Fruit fly (Drosophila melanogaster) whole organism, embryonic: ENCODE measurements around the gene CG14191.

ENCODE experiments used
- Bteb2 ChIP-seq: fragments of 200-800 bp; sonication (Bioruptor generic); optimal IDR thresholded peaks from 2 replicates; lab custom pipeline; 2016; ENCODE audit warnings: missing biosample characterization, missing genetic modification characterization
- CG10321 ChIP-seq: fragments of 200-800 bp; sonication (Bioruptor generic); IDR thresholded peaks from 2 replicates; pipeline ENCODE4 v1.3.6; 2022; ENCODE audit warnings: missing biosample characterization, missing genetic modification characterization
- CG11456 ChIP-seq: fragments of 200-800 bp; sonication (Bioruptor generic); IDR thresholded peaks from 3 replicates; pipeline ENCODE4 v1.3.6; 2022; ENCODE audit warnings: missing biosample characterization, missing genetic modification characterization
- CG11696 ChIP-seq: fragments of 200-800 bp; sonication (Bioruptor generic); IDR thresholded peaks from 2 replicates; pipeline ENCODE4 v1.3.6; 2022; ENCODE audit warnings: missing biosample characterization, missing genetic modification characterization
- CG12155 ChIP-seq: fragments of 200-800 bp; sonication (Bioruptor generic); optimal IDR thresholded peaks from 3 replicates; lab custom pipeline; 2016; ENCODE audit warnings: missing biosample characterization, missing genetic modification characterization
- CG14667 ChIP-seq: fragments of 200-800 bp; sonication (Bioruptor generic); IDR thresholded peaks from 2 replicates; pipeline ENCODE4 v1.3.6; 2022; ENCODE audit warnings: missing biosample characterization, missing genetic modification characterization
- CG1603 ChIP-seq: fragments of 200-800 bp; sonication (Bioruptor generic); optimal IDR thresholded peaks from 2 replicates; lab custom pipeline; 2019; ENCODE audit warnings: missing biosample characterization, mild to moderate bottlenecking, missing genetic modification characterization, moderate library complexity
- CG2116 ChIP-seq: fragments of 200-800 bp; sonication (Bioruptor generic); optimal IDR thresholded peaks from 3 replicates; lab custom pipeline; 2018; ENCODE audit warnings: missing biosample characterization, mild to moderate bottlenecking, missing genetic modification characterization
- CG30403 ChIP-seq: fragments of 200-800 bp; sonication (Bioruptor generic); optimal IDR thresholded peaks from 3 replicates; lab custom pipeline; 2016; ENCODE audit warnings: missing biosample characterization, missing genetic modification characterization
- CG30431 ChIP-seq: fragments of 200-800 bp; sonication (Bioruptor generic); optimal IDR thresholded peaks from 2 replicates; lab custom pipeline; 2017; ENCODE audit warnings: missing biosample characterization, missing genetic modification characterization
- CG3163 ChIP-seq: fragments of 200-800 bp; sonication (Bioruptor generic); optimal IDR thresholded peaks from 3 replicates; lab custom pipeline; 2016; ENCODE audit warnings: missing biosample characterization, missing genetic modification characterization
- CG34224 ChIP-seq: fragments of 200-800 bp; sonication (Bioruptor generic); IDR thresholded peaks from 3 replicates; pipeline ENCODE4 v1.3.6; 2022; ENCODE audit warnings: missing biosample characterization, missing genetic modification characterization; ENCODE audit not compliant: partially characterized antibody
- CG4730 ChIP-seq: fragments of 200-800 bp; sonication (Bioruptor generic); IDR thresholded peaks from 2 replicates; pipeline ENCODE4 v1.3.6; 2022; ENCODE audit warnings: missing biosample characterization, missing genetic modification characterization
- CG6683 ChIP-seq: fragments of 200-800 bp; sonication (Bioruptor generic); optimal IDR thresholded peaks from 2 replicates; lab custom pipeline; 2017; ENCODE audit warnings: missing biosample characterization, mild to moderate bottlenecking, missing genetic modification characterization, missing genetic modification reagents
- CG7357 ChIP-seq: fragments of 200-800 bp; sonication (Bioruptor generic); IDR thresholded peaks from 3 replicates; pipeline ENCODE4 v1.3.6; 2022; ENCODE audit warnings: missing biosample characterization, missing genetic modification characterization
- CG7745 ChIP-seq: fragments of 200-800 bp; sonication (Bioruptor generic); optimal IDR thresholded peaks from 2 replicates; lab custom pipeline; 2018; ENCODE audit warnings: missing biosample characterization, mild to moderate bottlenecking, missing genetic modification characterization, moderate library complexity
- CG9437 ChIP-seq: fragments of 200-800 bp; sonication (Bioruptor generic); optimal IDR thresholded peaks from 2 replicates; lab custom pipeline; 2018; ENCODE audit warnings: missing biosample characterization, mild to moderate bottlenecking, missing genetic modification characterization
- HLH4C ChIP-seq: fragments of 200-800 bp; sonication (Bioruptor generic); IDR thresholded peaks from 3 replicates; pipeline ENCODE4 v1.3.6; 2022; ENCODE audit warnings: missing biosample characterization, missing genetic modification characterization; ENCODE audit not compliant: partially characterized antibody
- Hey ChIP-seq: fragments of 200-800 bp; sonication (Bioruptor generic); optimal IDR thresholded peaks from 3 replicates; lab custom pipeline; 2018; ENCODE audit warnings: missing biosample characterization, mild to moderate bottlenecking, missing genetic modification characterization
- Jarid2 ChIP-seq: fragments of 200-800 bp; sonication (Bioruptor generic); optimal IDR thresholded peaks from 3 replicates; lab custom pipeline; 2017; ENCODE audit warnings: mild to moderate bottlenecking, missing biosample characterization, missing genetic modification reagents, missing genetic modification characterization
- Kr ChIP-seq: fragments of 200-800 bp; sonication (Bioruptor generic); optimal IDR thresholded peaks from 2 replicates; lab custom pipeline; 2017; ENCODE audit warnings: missing biosample characterization, mild to moderate bottlenecking, missing genetic modification characterization
- Lim3 ChIP-seq: fragments of 200-800 bp; sonication (Bioruptor generic); IDR thresholded peaks from 2 replicates; pipeline ENCODE4 v1.3.6; 2022; ENCODE audit warnings: missing biosample characterization, missing genetic modification characterization
- MTF-1 ChIP-seq: fragments of 200-800 bp; sonication (Bioruptor generic); optimal IDR thresholded peaks from 2 replicates; lab custom pipeline; 2018; ENCODE audit warnings: missing biosample characterization, mild to moderate bottlenecking, missing genetic modification characterization, borderline replicate concordance
- Mes4 ChIP-seq: fragments of 200-800 bp; sonication (Bioruptor generic); optimal IDR thresholded peaks from 2 replicates; lab custom pipeline; 2016; ENCODE audit warnings: missing biosample characterization, missing genetic modification characterization
- Nf-YA ChIP-seq: fragments of 200-800 bp; sonication (Bioruptor generic); IDR thresholded peaks from 2 replicates; pipeline ENCODE4 v1.3.6; 2022; ENCODE audit warnings: missing biosample characterization, missing genetic modification characterization
- NfI ChIP-seq: fragments of 200-800 bp; sonication (Bioruptor generic); optimal IDR thresholded peaks from 3 replicates; lab custom pipeline; 2018; ENCODE audit warnings: missing biosample characterization, mild to moderate bottlenecking, missing genetic modification characterization, moderate library complexity
- Optix ChIP-seq: fragments of 200-800 bp; sonication (Bioruptor generic); IDR thresholded peaks from 3 replicates; pipeline ENCODE4 v1.3.6; 2022; ENCODE audit warnings: missing biosample characterization, missing genetic modification characterization
- Rfx ChIP-seq: fragments of 200-800 bp; sonication (Bioruptor generic); IDR thresholded peaks from 2 replicates; pipeline ENCODE4 v1.3.6; 2022; ENCODE audit warnings: missing biosample characterization, missing genetic modification characterization
- Scr ChIP-seq: fragments of 200-800 bp; sonication (Bioruptor generic); IDR thresholded peaks from 2 replicates; pipeline ENCODE4 v1.3.6; 2022; ENCODE audit warnings: missing biosample characterization, missing genetic modification characterization; ENCODE audit not compliant: partially characterized antibody
- Sox100B ChIP-seq: fragments of 200-800 bp; sonication (Bioruptor generic); optimal IDR thresholded peaks from 3 replicates; lab custom pipeline; 2018; ENCODE audit warnings: missing biosample characterization, mild to moderate bottlenecking, missing genetic modification characterization
- Trl ChIP-seq, 3 experiments: fragments of >200 bp in 2 of 3; fragments of 200-800 bp in 1 of 3; sonication (Bioruptor generic) in 1 of 3; optimal IDR thresholded peaks; 2 replicates in 1 of 3; 3 replicates in 2 of 3; lab custom pipeline; 2016 to 2017; ENCODE audit warnings: missing biosample characterization in 1 of 3, missing genetic modification characterization in 1 of 3
- disco-r ChIP-seq: fragments of 200-800 bp; sonication (Bioruptor generic); optimal IDR thresholded peaks from 2 replicates; lab custom pipeline; 2016; ENCODE audit warnings: missing biosample characterization, missing genetic modification characterization
- dysf ChIP-seq: fragments of 200-800 bp; sonication (Bioruptor generic); IDR thresholded peaks from 3 replicates; pipeline ENCODE4 v1.3.6; 2022; ENCODE audit warnings: missing biosample characterization, missing genetic modification characterization
- gfzf ChIP-seq: fragments of 200-800 bp; sonication (Bioruptor generic); optimal IDR thresholded peaks from 2 replicates; lab custom pipeline; 2016; ENCODE audit warnings: missing biosample characterization, mild to moderate bottlenecking, missing genetic modification characterization, moderate library complexity
- gsb ChIP-seq: fragments of 200-800 bp; sonication (Bioruptor generic); IDR thresholded peaks from 2 replicates; pipeline ENCODE4 v1.3.6; 2022; ENCODE audit warnings: missing biosample characterization, missing genetic modification characterization
- ind ChIP-seq: fragments of 200-800 bp; sonication (Bioruptor generic); optimal IDR thresholded peaks from 3 replicates; lab custom pipeline; 2016; ENCODE audit warnings: missing biosample characterization, missing genetic modification characterization
- jumu ChIP-seq: fragments of 200-800 bp; sonication (Bioruptor generic); optimal IDR thresholded peaks from 3 replicates; lab custom pipeline; 2016; ENCODE audit warnings: missing biosample characterization, missing genetic modification characterization
- ken ChIP-seq: fragments of 200-800 bp; sonication (Bioruptor generic); IDR thresholded peaks from 3 replicates; pipeline ENCODE4 v1.3.6; 2022; ENCODE audit warnings: missing biosample characterization, missing genetic modification characterization
- knrl ChIP-seq: fragments of 200-800 bp; sonication (Bioruptor generic); IDR thresholded peaks from 3 replicates; pipeline ENCODE4 v1.3.6; 2022; ENCODE audit warnings: missing biosample characterization, missing genetic modification characterization; ENCODE audit not compliant: partially characterized antibody
- nerfin-2 ChIP-seq: fragments of 200-800 bp; sonication (Bioruptor generic); IDR thresholded peaks from 2 replicates; pipeline ENCODE4 v1.3.6; 2022; ENCODE audit warnings: missing biosample characterization, missing genetic modification characterization; ENCODE audit not compliant: partially characterized antibody
- nmo ChIP-seq: fragments of 200-800 bp; sonication (Bioruptor generic); optimal IDR thresholded peaks from 2 replicates; lab custom pipeline; 2018; ENCODE audit warnings: missing biosample characterization, mild to moderate bottlenecking, missing genetic modification characterization, moderate library complexity
- row ChIP-seq: fragments of 200-800 bp; sonication (Bioruptor generic); IDR thresholded peaks from 3 replicates; pipeline ENCODE4 v1.3.6; 2022; ENCODE audit warnings: missing biosample characterization, missing genetic modification characterization
- seq ChIP-seq: fragments of 200-800 bp; sonication (Bioruptor generic); IDR thresholded peaks from 2 replicates; pipeline ENCODE4 v1.3.6; 2022; ENCODE audit warnings: missing biosample characterization, missing genetic modification characterization
- so ChIP-seq: fragments of 200-800 bp; sonication (Bioruptor generic); IDR thresholded peaks from 3 replicates; pipeline ENCODE4 v1.3.6; 2022; ENCODE audit warnings: missing biosample characterization, missing genetic modification characterization

CG14191 gene

dm6 chrX:19040261-19040660 is 41.2 kb upstream of the CG14191 start (continued):
- TF ChIP-seq Scr: no peak
- TF ChIP-seq CG9437: no peak
- TF ChIP-seq CG10321: no peak
- no peak for TF ChIP-seq CG14667 (GFP tag; lab: Robert Waterston, UW)
- no peak for TF ChIP-seq gsb (GFP tag; lab: Robert Waterston, UW)
- peak; percentile 15 for TF ChIP-seq CG1603 (tag; lab: Kevin White, UChicago)
- TF ChIP-seq CG34224 (GFP tag; lab: Robert Waterston, UW): no peak
- no peak for TF ChIP-seq ken (GFP tag; lab: Robert Waterston, UW)
- no peak for TF ChIP-seq seq (GFP tag; lab: Robert Waterston, UW)
- no peak for TF ChIP-seq so
- no peak for TF ChIP-seq ind
- 0 out of 3 replicates have a peak, but pooled peaks have one; percentile 54 for TF ChIP-seq CG11456 (GFP tag; lab: Robert Waterston, UW)
- TF ChIP-seq gfzf (GFP tag; lab: Kevin White, UChicago): no peak
- TF ChIP-seq nmo (GFP tag; lab: Kevin White, UChicago): no peak
- no peak for TF ChIP-seq dysf (GFP tag; lab: Robert Waterston, UW)
- TF ChIP-seq CG4730 (GFP tag; lab: Robert Waterston, UW): no peak
- TF ChIP-seq Rfx (GFP tag; lab: Robert Waterston, UW): no peak
- TF ChIP-seq disco-r (GFP tag; lab: Kevin White, UChicago): no peak
- no peak for TF ChIP-seq Optix (GFP tag; lab: Robert Waterston, UW)
- TF ChIP-seq Trl (optimal IDR thresholded peaks at IDR 0.05; lab: Kevin White, UChicago): no peak
- no peak for TF ChIP-seq Trl (GFP tag; optimal IDR thresholded peaks at IDR 0.05; lab: Kevin White, UChicago)
- TF ChIP-seq CG7745 (tag; lab: Kevin White, UChicago): no peak
- TF ChIP-seq Mes4 (GFP tag; lab: Kevin White, UChicago): no peak
- no peak for TF ChIP-seq Hey (tag; lab: Kevin White, UChicago)
- TF ChIP-seq Bteb2 (GFP tag; lab: Kevin White, UChicago): no peak
- no peak for TF ChIP-seq CG12155 (GFP tag; lab: Kevin White, UChicago)
- no peak for TF ChIP-seq MTF-1
- TF ChIP-seq HLH4C (GFP tag; lab: Robert Waterston, UW): no peak
- TF ChIP-seq Jarid2 (GFP tag; lab: Kevin White, UChicago): no peak
- TF ChIP-seq CG30431 (GFP tag; lab: Kevin White, UChicago): no peak
- no peak for TF ChIP-seq Lim3
- TF ChIP-seq CG30403 (GFP tag; lab: Kevin White, UChicago): no peak
- 0 out of 3 replicates have a peak, but pooled peaks have one; percentile 9 for TF ChIP-seq row
- TF ChIP-seq nerfin-2 (GFP tag; lab: Robert Waterston, UW): no peak
- no peak for TF ChIP-seq CG11696
- no peak for TF ChIP-seq CG3163 (GFP tag; lab: Kevin White, UChicago)
- no peak for TF ChIP-seq NfI (GFP tag; lab: Kevin White, UChicago)
- no peak for TF ChIP-seq knrl
- no peak for TF ChIP-seq CG2116
- TF ChIP-seq jumu (GFP tag; lab: Kevin White, UChicago): no peak
- no peak for TF ChIP-seq Kr (GFP tag; lab: Kevin White, UChicago)
- 0 out of 3 replicates have a peak, but pooled peaks have one; percentile 5 for TF ChIP-seq CG7357 (GFP tag; lab: Robert Waterston, UW)
- TF ChIP-seq CG6683 (GFP tag; lab: Kevin White, UChicago): no peak
- TF ChIP-seq Sox100B (GFP tag; lab: Kevin White, UChicago): no peak
- no peak for TF ChIP-seq Nf-YA (GFP tag; lab: Robert Waterston, UW)
